Worm (Caenorhabditis elegans): ENCODE measurements around the gene str-188.

- no peak for TF ChIP-seq sdz-12 (GFP tag; optimal IDR thresholded peaks at IDR 0.05)
- no peak for TF ChIP-seq F10B5.3 (tag; optimal IDR thresholded peaks at IDR 0.05)
- TF ChIP-seq ama-1 (optimal IDR thresholded peaks at IDR 0.05): no peak
- no peak for TF ChIP-seq mdt-29 (GFP tag; IDR thresholded peaks at IDR 0.05)
- TF ChIP-seq lin-15B (tag; optimal IDR thresholded peaks at IDR 0.05): no peak
- no peak for TF ChIP-seq ceh-82 (tag; optimal IDR thresholded peaks at IDR 0.05)
- no peak for TF ChIP-seq jun-1 (tag; optimal IDR thresholded peaks at IDR 0.05)
- no peak for TF ChIP-seq ztf-11 (tag; optimal IDR thresholded peaks at IDR 0.05)
- TF ChIP-seq skn-1 (tag; optimal IDR thresholded peaks at IDR 0.05): no peak
- TF ChIP-seq nhr-111 (GFP tag; optimal IDR thresholded peaks at IDR 0.05): no peak
- TF ChIP-seq lin-13 (GFP tag; optimal IDR thresholded peaks at IDR 0.05): no peak
These were observed 36.2 kb upstream of the str-188 start for ce11 chrV:9680260-9680659.

Data from whole organism, L4 larva.